Worm (Caenorhabditis elegans) whole organism, L4 larva: ENCODE results near the gene T26A8.3.

Experiments used
- D1046.2 ChIP-seq: fragments of 200-800 bp; sonication (Bioruptor generic); IDR thresholded peaks from 2 replicates; pipeline ENCODE4 v1.3.6; 2022; ENCODE audit warnings: missing genetic modification characterization, missing compliant biosample characterization
- F37D6.2 ChIP-seq: sonication (generic microtip); optimal IDR thresholded peaks from 2 replicates; lab custom pipeline; 2016; ENCODE audit warnings: mild to moderate bottlenecking, missing genetic modification characterization, missing compliant biosample characterization
- aha-1 ChIP-seq: fragments of 150-350 bp; peaks from one replicate; lab custom pipeline; 2014; ENCODE audit warnings: missing biosample characterization, missing genetic modification characterization
- ceh-82 ChIP-seq: sonication (generic microtip); optimal IDR thresholded peaks from 2 replicates; lab custom pipeline; 2017; ENCODE audit warnings: missing biosample characterization, missing genetic modification characterization
- ces-1 ChIP-seq: fragments of 150-350 bp; sonication (generic microtip); optimal IDR thresholded peaks from 4 replicates; lab custom pipeline; 2014; ENCODE audit warnings: missing biosample characterization, missing genetic modification reagents, missing genetic modification characterization
- fkh-10 ChIP-seq: fragments of 150-350 bp; optimal IDR thresholded peaks from 2 replicates; lab custom pipeline; 2014; ENCODE audit warnings: missing biosample characterization, missing genetic modification reagents, missing genetic modification characterization
- lsy-2 ChIP-seq, 2 experiments: fragments of 150-350 bp in 1 of 2; sonication (generic microtip) in 1 of 2; optimal IDR thresholded peaks; 2 replicates each; lab custom pipeline; 2014 to 2017; ENCODE audit warnings: missing biosample characterization in 2 of 2, missing genetic modification characterization in 2 of 2
- madf-9 ChIP-seq: fragments of 200-800 bp; sonication (Bioruptor generic); conservative IDR thresholded peaks from 2 replicates; pipeline ENCODE4 v1.3.6; 2022; ENCODE audit warnings: missing genetic modification reagents, missing genetic modification characterization, missing compliant biosample characterization
- nhr-10 ChIP-seq: fragments of 150-350 bp; optimal IDR thresholded peaks from 2 replicates; lab custom pipeline; 2014; ENCODE audit warnings: missing biosample characterization, missing genetic modification characterization
- nhr-237 ChIP-seq: sonication (generic microtip); optimal IDR thresholded peaks from 2 replicates; lab custom pipeline; 2017; ENCODE audit warnings: missing biosample characterization, missing genetic modification characterization
- nhr-25 ChIP-seq: sonication (generic microtip); optimal IDR thresholded peaks from 2 replicates; lab custom pipeline; 2017; ENCODE audit warnings: missing genetic modification characterization, mild to moderate bottlenecking, missing compliant biosample characterization, antibody characterized with exemption, moderate library complexity, borderline replicate concordance; ENCODE audit not compliant: insufficient read depth
- nhr-48 ChIP-seq: sonication (generic microtip); optimal IDR thresholded peaks from 2 replicates; lab custom pipeline; 2016; ENCODE audit warnings: mild to moderate bottlenecking, missing genetic modification characterization, missing compliant biosample characterization
- pha-4 ChIP-seq, 2 experiments: fragments of 150-350 bp in 1 of 2; fragments of 200-800 bp in 1 of 2; sonication (Bioruptor generic) in 1 of 2; IDR thresholded peaks in 1 of 2; optimal IDR thresholded peaks in 1 of 2; 2 replicates each; pipeline versions ENCODE4 v1.3.6 to Lab custom; 2014 to 2022; ENCODE audit warnings: missing genetic modification characterization in 2 of 2, missing genetic modification reagents in 2 of 2, missing biosample characterization in 1 of 2, missing compliant biosample characterization in 1 of 2
- skn-1 ChIP-seq: fragments of 150-350 bp; optimal IDR thresholded peaks from 2 replicates; lab custom pipeline; 2014; ENCODE audit warnings: missing biosample characterization, missing genetic modification characterization

DNA sequence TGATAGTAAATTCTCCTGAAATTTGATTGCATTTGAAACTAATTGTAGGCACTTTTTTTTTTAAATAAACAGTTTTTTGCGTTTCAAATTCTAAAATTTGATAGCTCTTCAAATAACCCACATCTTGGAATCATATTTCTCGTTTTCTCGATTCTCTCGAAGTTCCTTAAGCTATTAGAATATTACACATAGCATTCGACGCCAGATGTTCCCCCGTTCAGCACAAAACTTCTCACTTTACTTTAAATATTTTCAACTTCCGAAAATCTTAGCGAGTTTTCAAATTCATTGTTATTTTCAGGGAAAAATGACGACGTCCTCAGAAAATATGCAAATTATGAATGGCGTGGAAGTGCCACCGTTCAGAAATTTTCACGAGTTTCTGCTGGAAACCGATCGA, 46.8 kb downstream of the T26A8.3 start, which contains the start of gene praf-3:
- TF ChIP-seq nhr-237 (no peak), ces-1 (no peak), F37D6.2 (no peak), nhr-10 (tag; lab: Kevin White, UChicago) (no peak), nhr-48 (tag; lab: Kevin White, UChicago) (no peak), D1046.2 (GFP tag; lab: Robert Waterston, UW) (no peak), skn-1 (tag; lab: Kevin White, UChicago) (no peak), madf-9 (GFP tag; lab: Robert Waterston, UW) (no peak), pha-4 (GFP tag; IDR thresholded peaks at IDR 0.05; lab: Robert Waterston, UW) (no peak), pha-4 (tag; optimal IDR thresholded peaks at IDR 0.05; lab: Kevin White, UChicago) (no peak), nhr-25 (no peak), fkh-10 (GFP tag; lab: Kevin White, UChicago) (no peak), aha-1 (tag; lab: Kevin White, UChicago) (no peak), lsy-2 (tag; optimal IDR thresholded peaks at IDR 0.05; lab: Kevin White, UChicago) (no peak), ceh-82 (no peak)
